1 fruit fly cellular context compared by ENCODE assay signal in the genomic region with DNA sequence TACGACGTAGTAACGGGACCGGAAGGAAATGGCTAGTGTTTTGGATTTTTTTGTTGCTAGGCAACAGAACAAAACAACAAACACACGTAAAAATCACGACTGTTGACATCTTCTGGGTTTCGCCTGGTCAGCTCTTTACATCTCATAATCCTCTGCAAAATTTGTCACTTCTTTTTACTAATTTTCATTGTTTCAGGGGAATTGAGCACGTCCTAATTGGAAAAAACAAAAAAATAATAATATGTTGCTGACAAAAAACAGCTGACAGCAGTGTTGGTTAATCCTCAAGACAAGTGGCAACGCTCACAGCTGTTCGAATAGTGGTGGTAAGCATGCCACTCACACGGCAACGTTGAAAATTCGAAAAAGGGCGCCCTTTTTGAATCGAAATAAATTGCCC.
TF ChIP-seq lines count a peak whose summit lies in the region.

A gene (minus strand): TSS at position 220 of the 400 bp plus-strand sequence.

TF ChIP-seq in whole organism, embryonic, 481 proteins besides CTCF, POLR2A, EP300 and RAD21 (continued from another document and continues in another):
- TF ChIP-seq bbx (GFP tag; IDR thresholded peaks at IDR 0.05; lab: Robert Waterston, UW; ENCODE audit: partially characterized antibody) (no peak), CG15479 (GFP tag; optimal IDR thresholded peaks at IDR 0.05; lab: Kevin White, UChicago) (no peak), stc (GFP tag; IDR thresholded peaks at IDR 0.05; lab: Robert Waterston, UW) (no peak), kah (GFP tag; optimal IDR thresholded peaks at IDR 0.05; lab: Kevin White, UChicago) (no peak), ci (GFP tag; IDR thresholded peaks at IDR 0.05; lab: Robert Waterston, UW) (no peak), pzg (GFP tag; optimal IDR thresholded peaks at IDR 0.05; lab: Kevin White, UChicago) (peak; percentile 88), Pdp1 (GFP tag; optimal IDR thresholded peaks at IDR 0.05; lab: Kevin White, UChicago) (peak in 1 of 2 experiments; percentile 34), chif (GFP tag; optimal IDR thresholded peaks at IDR 0.05; lab: Kevin White, UChicago) (no peak), CrebB (tag; optimal IDR thresholded peaks at IDR 0.05; lab: Kevin White, UChicago) (peak; percentile 34), crc (GFP tag; optimal IDR thresholded peaks at IDR 0.05; lab: Kevin White, UChicago) (no peak), CG10274 (GFP tag; optimal IDR thresholded peaks at IDR 0.05; lab: Kevin White, UChicago) (no peak), Antp (GFP tag; optimal IDR thresholded peaks at IDR 0.05; lab: Kevin White, UChicago) (no peak), CG30020 (tag; optimal IDR thresholded peaks at IDR 0.05; lab: Kevin White, UChicago) (no peak), bab2 (GFP tag; optimal IDR thresholded peaks at IDR 0.05; lab: Kevin White, UChicago) (no peak), CG1832 (GFP tag; optimal IDR thresholded peaks at IDR 0.05; lab: Kevin White, UChicago) (no peak), org-1 (GFP tag; optimal IDR thresholded peaks at IDR 0.05; lab: Kevin White, UChicago) (no peak), CG34422 (GFP tag; IDR thresholded peaks at IDR 0.05; lab: Robert Waterston, UW) (no peak), Mes4 (GFP tag; optimal IDR thresholded peaks at IDR 0.05; lab: Kevin White, UChicago) (peak; percentile 15), lilli (GFP tag; optimal IDR thresholded peaks at IDR 0.05; lab: Kevin White, UChicago) (peak; percentile 12), Awh (GFP tag; IDR thresholded peaks at IDR 0.05; lab: Robert Waterston, UW) (no peak), CG14965 (GFP tag; optimal IDR thresholded peaks at IDR 0.05; lab: Kevin White, UChicago; ENCODE audit: borderline replicate concordance) (no peak), Rfx (GFP tag; IDR thresholded peaks at IDR 0.05; lab: Robert Waterston, UW) (no peak), Ets65A (GFP tag; lab: Kevin White, UChicago) (no peak), wor (GFP tag; IDR thresholded peaks at IDR 0.05; lab: Robert Waterston, UW) (no peak), ab (GFP tag; optimal IDR thresholded peaks at IDR 0.05; lab: Kevin White, UChicago) (no peak), Dp (GFP tag; optimal IDR thresholded peaks at IDR 0.05; lab: Kevin White, UChicago) (peak; percentile 97), rib (GFP tag; IDR thresholded peaks at IDR 0.05; lab: Robert Waterston, UW) (no peak), pan (optimal IDR thresholded peaks at IDR 0.05; lab: Kevin White, UChicago) (no peak), pan (GFP tag; optimal IDR thresholded peaks at IDR 0.05 in 1 of 2, IDR thresholded peaks at IDR 0.05 in 1 of 2) (no peak), CG9609 (GFP tag; optimal IDR thresholded peaks at IDR 0.05; lab: Kevin White, UChicago) (no peak), CkIIα-i1 (GFP tag; IDR thresholded peaks at IDR 0.05; lab: Robert Waterston, UW) (no peak), CG8290 (GFP tag; optimal IDR thresholded peaks at IDR 0.05; lab: Kevin White, UChicago) (no peak), CG8290 (tag; optimal IDR thresholded peaks at IDR 0.05; lab: Kevin White, UChicago) (peak in 1 of 2 experiments; percentile 5), tll (GFP tag; optimal IDR thresholded peaks at IDR 0.05; lab: Kevin White, UChicago) (no peak), Kr (GFP tag; optimal IDR thresholded peaks at IDR 0.05; lab: Kevin White, UChicago) (peak; percentile 8), gcm (GFP tag; optimal IDR thresholded peaks at IDR 0.05; lab: Kevin White, UChicago) (peak; percentile 40), CG4328 (GFP tag; optimal IDR thresholded peaks at IDR 0.05; lab: Kevin White, UChicago) (peak; percentile 10), ara (GFP tag; IDR thresholded peaks at IDR 0.05; lab: Robert Waterston, UW) (no peak), Rx (GFP tag; IDR thresholded peaks at IDR 0.05; lab: Robert Waterston, UW) (no peak), CG4360 (GFP tag; IDR thresholded peaks at IDR 0.05; lab: Robert Waterston, UW) (no peak), gfzf (GFP tag; optimal IDR thresholded peaks at IDR 0.05; lab: Kevin White, UChicago) (peak; percentile 13), Hr39 (optimal IDR thresholded peaks at IDR 0.05; lab: Kevin White, UChicago) (no peak), nerfin-1 (tag; optimal IDR thresholded peaks at IDR 0.05; lab: Kevin White, UChicago) (peak; percentile 22), Sry-δ (GFP tag; optimal IDR thresholded peaks at IDR 0.05; lab: Kevin White, UChicago) (peak; percentile 65), Atf3 (GFP tag; optimal IDR thresholded peaks at IDR 0.05; lab: Kevin White, UChicago) (no peak), pum (GFP tag; optimal IDR thresholded peaks at IDR 0.05; lab: Kevin White, UChicago) (no peak), HLHmδ (GFP tag; optimal IDR thresholded peaks at IDR 0.05; lab: Kevin White, UChicago) (no peak), pho (GFP tag; optimal IDR thresholded peaks at IDR 0.05; lab: Kevin White, UChicago) (peak; percentile 6), CG11695 (GFP tag; IDR thresholded peaks at IDR 0.05; lab: Robert Waterston, UW) (no peak), trh (GFP tag; optimal IDR thresholded peaks at IDR 0.05; lab: Kevin White, UChicago) (no peak), crp (GFP tag; optimal IDR thresholded peaks at IDR 0.05; lab: Kevin White, UChicago) (peak; percentile 98 to 100), CG10565 (GFP tag; optimal IDR thresholded peaks at IDR 0.05; lab: Kevin White, UChicago) (no peak), Eip74EF (GFP tag; optimal IDR thresholded peaks at IDR 0.05; lab: Kevin White, UChicago) (peak in 1 of 2 experiments; percentile 50), chn (GFP tag; optimal IDR thresholded peaks at IDR 0.05; lab: Kevin White, UChicago) (no peak), CG2120 (GFP tag; optimal IDR thresholded peaks at IDR 0.05; lab: Kevin White, UChicago) (peak; percentile 59), CG2889 (GFP tag; IDR thresholded peaks at IDR 0.05; lab: Robert Waterston, UW) (no peak), CG4424 (GFP tag; optimal IDR thresholded peaks at IDR 0.05; lab: Kevin White, UChicago) (no peak), Optix (GFP tag; IDR thresholded peaks at IDR 0.05; lab: Robert Waterston, UW) (no peak), Trl (optimal IDR thresholded peaks at IDR 0.05; lab: Kevin White, UChicago) (no peak), Trl (GFP tag; optimal IDR thresholded peaks at IDR 0.05; lab: Kevin White, UChicago) (no peak), Hsf (GFP tag; optimal IDR thresholded peaks at IDR 0.05; lab: Kevin White, UChicago) (peak; percentile 35), CG18476 (GFP tag; optimal IDR thresholded peaks at IDR 0.05; lab: Kevin White, UChicago) (no peak), btn (GFP tag; optimal IDR thresholded peaks at IDR 0.05; lab: Kevin White, UChicago) (no peak), NFAT (GFP tag; IDR thresholded peaks at IDR 0.05; lab: Robert Waterston, UW) (no peak), Sox102F (GFP tag; optimal IDR thresholded peaks at IDR 0.05; lab: Kevin White, UChicago) (no peak), CG9817 (tag; optimal IDR thresholded peaks at IDR 0.05; lab: Kevin White, UChicago) (peak; percentile 8), pnt (GFP tag; optimal IDR thresholded peaks at IDR 0.05; lab: Kevin White, UChicago) (no peak), disco-r (GFP tag; optimal IDR thresholded peaks at IDR 0.05; lab: Kevin White, UChicago) (peak; percentile 13), wek (GFP tag; optimal IDR thresholded peaks at IDR 0.05; lab: Kevin White, UChicago) (peak; percentile 11), CG13287 (GFP tag; IDR thresholded peaks at IDR 0.05; lab: Robert Waterston, UW; ENCODE audit: partially characterized antibody) (no peak), Med (GFP tag; lab: Kevin White, UChicago) (peak; percentile 81), sqz (GFP tag; optimal IDR thresholded peaks at IDR 0.05; lab: Kevin White, UChicago) (peak; percentile 72), CG3281 (GFP tag; optimal IDR thresholded peaks at IDR 0.05; lab: Kevin White, UChicago) (peak; percentile 33), CG6813 (GFP tag; optimal IDR thresholded peaks at IDR 0.05; lab: Kevin White, UChicago) (peak; percentile 50), CG4730 (GFP tag; IDR thresholded peaks at IDR 0.05; lab: Robert Waterston, UW) (no peak), pita (GFP tag; optimal IDR thresholded peaks at IDR 0.05; lab: Kevin White, UChicago) (no peak), CG1647 (GFP tag; optimal IDR thresholded peaks at IDR 0.05; lab: Kevin White, UChicago) (peak; percentile 39), nom (GFP tag; optimal IDR thresholded peaks at IDR 0.05; lab: Kevin White, UChicago) (peak; percentile 55), amos (GFP tag; IDR thresholded peaks at IDR 0.05; lab: Robert Waterston, UW; ENCODE audit: partially characterized antibody) (no peak), schlank (tag; optimal IDR thresholded peaks at IDR 0.05; lab: Kevin White, UChicago) (no peak), CG10209 (GFP tag; optimal IDR thresholded peaks at IDR 0.05; lab: Kevin White, UChicago) (no peak), D19A (tag; optimal IDR thresholded peaks at IDR 0.05; lab: Kevin White, UChicago) (no peak), Nf-YB (GFP tag; optimal IDR thresholded peaks at IDR 0.05; lab: Kevin White, UChicago) (peak; percentile 11), grau (tag; optimal IDR thresholded peaks at IDR 0.05; lab: Kevin White, UChicago) (peak; percentile 37), CG6254 (GFP tag; optimal IDR thresholded peaks at IDR 0.05; lab: Kevin White, UChicago) (peak; percentile 7), CG34376 (GFP tag; optimal IDR thresholded peaks at IDR 0.05; lab: Kevin White, UChicago) (peak; percentile 51), aop (GFP tag; IDR thresholded peaks at IDR 0.05; lab: Robert Waterston, UW) (no peak), CG11247 (GFP tag; IDR thresholded peaks at IDR 0.05; lab: Robert Waterston, UW) (no peak), CG11723 (GFP tag; optimal IDR thresholded peaks at IDR 0.05; lab: Kevin White, UChicago) (no peak), CG6791 (GFP tag; IDR thresholded peaks at IDR 0.05; lab: Robert Waterston, UW; ENCODE audit: partially characterized antibody) (no peak), Oaz (GFP tag; IDR thresholded peaks at IDR 0.05; lab: Robert Waterston, UW) (no peak), Sox100B (GFP tag; optimal IDR thresholded peaks at IDR 0.05; lab: Kevin White, UChicago) (peak; percentile 37), klu (GFP tag; IDR thresholded peaks at IDR 0.05; lab: Robert Waterston, UW) (no peak), esg (GFP tag; conservative IDR thresholded peaks at IDR 0.05; lab: Robert Waterston, UW) (no peak), CG8089 (GFP tag; optimal IDR thresholded peaks at IDR 0.05; lab: Kevin White, UChicago) (no peak), nerfin-2 (GFP tag; IDR thresholded peaks at IDR 0.05; lab: Robert Waterston, UW; ENCODE audit: partially characterized antibody) (no peak), CG10654 (GFP tag; optimal IDR thresholded peaks at IDR 0.05; lab: Kevin White, UChicago) (no peak), ems (GFP tag; optimal IDR thresholded peaks at IDR 0.05; lab: Kevin White, UChicago) (peak; percentile 31), CG17912 (GFP tag; optimal IDR thresholded peaks at IDR 0.05; lab: Kevin White, UChicago) (no peak), CG14667 (GFP tag; IDR thresholded peaks at IDR 0.05; lab: Robert Waterston, UW) (no peak), CG2202 (tag; optimal IDR thresholded peaks at IDR 0.05; lab: Kevin White, UChicago) (peak; percentile 6), cato (GFP tag; optimal IDR thresholded peaks at IDR 0.05; lab: Kevin White, UChicago; ENCODE audit: borderline replicate concordance) (no peak), tin (GFP tag; optimal IDR thresholded peaks at IDR 0.05; lab: Kevin White, UChicago) (peak; percentile 1), ind (GFP tag; optimal IDR thresholded peaks at IDR 0.05; lab: Kevin White, UChicago) (no peak), Lhr (GFP tag; optimal IDR thresholded peaks at IDR 0.05; lab: Kevin White, UChicago) (peak; percentile 50), CG8478 (optimal IDR thresholded peaks at IDR 0.05; lab: Kevin White, UChicago) (no peak), CG6765 (GFP tag; optimal IDR thresholded peaks at IDR 0.05; lab: Kevin White, UChicago) (peak; percentile 37), CG13775 (GFP tag; optimal IDR thresholded peaks at IDR 0.05; lab: Kevin White, UChicago) (no peak), CG15073 (GFP tag; optimal IDR thresholded peaks at IDR 0.05; lab: Kevin White, UChicago) (no peak), CG9797 (GFP tag; optimal IDR thresholded peaks at IDR 0.05; lab: Kevin White, UChicago) (peak; percentile 47), Abd-B (GFP tag; optimal IDR thresholded peaks at IDR 0.05; lab: Kevin White, UChicago) (no peak), HLH54F (GFP tag; optimal IDR thresholded peaks at IDR 0.05; lab: Kevin White, UChicago) (no peak), yki (optimal IDR thresholded peaks at IDR 0.05; lab: Kevin White, UChicago) (no peak), croc (GFP tag; conservative IDR thresholded peaks at IDR 0.05; lab: Robert Waterston, UW) (no peak), prd (optimal IDR thresholded peaks at IDR 0.05; lab: Kevin White, UChicago) (no peak), prd (GFP tag; IDR thresholded peaks at IDR 0.05; lab: Robert Waterston, UW) (no peak), odd (GFP tag; optimal IDR thresholded peaks at IDR 0.05; lab: Kevin White, UChicago) (no peak), Atf6 (GFP tag; IDR thresholded peaks at IDR 0.05; lab: Robert Waterston, UW) (no peak), CG14050 (GFP tag; IDR thresholded peaks at IDR 0.05; lab: Robert Waterston, UW) (no peak), CG11085 (GFP tag; IDR thresholded peaks at IDR 0.05; lab: Robert Waterston, UW) (no peak), CG1024 (GFP tag; IDR thresholded peaks at IDR 0.05; lab: Robert Waterston, UW) (no peak), Camta (GFP tag; optimal IDR thresholded peaks at IDR 0.05; lab: Kevin White, UChicago) (peak; percentile 1), NK7.1 (GFP tag; optimal IDR thresholded peaks at IDR 0.05; lab: Kevin White, UChicago) (no peak), sob (GFP tag; IDR thresholded peaks at IDR 0.05; lab: Robert Waterston, UW) (no peak), PHDP (tag; optimal IDR thresholded peaks at IDR 0.05; lab: Kevin White, UChicago) (peak; percentile 27), CG16813 (GFP tag; IDR thresholded peaks at IDR 0.05; lab: Robert Waterston, UW; ENCODE audit: partially characterized antibody) (no peak), hkb (optimal IDR thresholded peaks at IDR 0.05; lab: Kevin White, UChicago) (no peak), hkb (GFP tag; IDR thresholded peaks at IDR 0.05; lab: Robert Waterston, UW) (no peak), sisA (GFP tag; IDR thresholded peaks at IDR 0.05; lab: Robert Waterston, UW) (no peak), CG7372 (GFP tag; IDR thresholded peaks at IDR 0.05; lab: Robert Waterston, UW) (no peak), CG16863 (GFP tag; optimal IDR thresholded peaks at IDR 0.05; lab: Kevin White, UChicago) (no peak), z (GFP tag; IDR thresholded peaks at IDR 0.05; lab: Robert Waterston, UW) (no peak), CG9727 (GFP tag; optimal IDR thresholded peaks at IDR 0.05; lab: Kevin White, UChicago) (peak; percentile 65)
